Worm (Caenorhabditis elegans) whole organism, dauer: ENCODE measurements around the gene pals-23.
"Not testable (repeated sequence)": the region's sequence is repeated elsewhere in the genome, so short reads cannot be mapped to it uniquely, and the experiment has no call there.

Experiments used
- unc-62 ChIP-seq: sonication (generic microtip); optimal IDR thresholded peaks from 2 replicates; lab custom pipeline; 2017; ENCODE audit warnings: missing biosample characterization, missing genetic modification reagents, missing genetic modification characterization

pals-23 gene

ce11 chrIII:124478-124877, at the start of gene pals-23:
pals-23 (plus strand) TSS chrIII:124778.
- no peak for TF ChIP-seq unc-62 (GFP tag; lab: Kevin White, UChicago)

DNA sequence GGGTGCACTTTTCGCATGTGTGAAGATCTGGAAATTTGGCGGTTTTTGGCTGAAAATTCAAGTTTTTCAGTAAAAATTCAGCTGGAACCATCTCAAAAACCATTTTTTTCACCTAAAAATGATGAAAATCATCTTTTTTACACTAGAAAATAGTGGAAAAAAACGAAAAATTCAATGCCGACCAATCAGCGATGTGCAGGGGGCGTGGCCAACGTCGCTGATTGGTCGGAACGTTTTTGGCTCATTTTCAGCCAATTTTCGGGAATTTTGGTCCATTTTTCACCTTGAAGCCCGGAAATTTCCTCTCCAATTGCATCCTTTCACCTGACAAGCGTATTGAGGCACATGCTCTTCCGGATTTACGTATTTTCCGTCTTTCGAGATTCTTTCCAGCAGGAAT, 40.2 kb upstream of the pals-23 start:
- no peak for TF ChIP-seq unc-62 (GFP tag; lab: Kevin White, UChicago)

ce11 chrIII:86316-86715, 38.3 kb upstream of the pals-23 start, which contains the start of gene attf-3:
attf-3 (minus strand) TSS chrIII:86384.
- no peak for TF ChIP-seq unc-62 (GFP tag; lab: Kevin White, UChicago)

- no peak for TF ChIP-seq unc-62 (GFP tag; lab: Kevin White, UChicago)
Measured at ce11 chrIII:87183-87582, 37.4 kb upstream of the pals-23 start, which contains the start of the genes F54C4.4 and mrpl-40. F54C4.4 (minus strand) TSS chrIII:87381. mrpl-40 (plus strand) TSS chrIII:87559.

- TF ChIP-seq unc-62 (GFP tag; lab: Kevin White, UChicago): no peak
Measured at ce11 chrIII:89155-89554, 35.4 kb upstream of the pals-23 start.

DNA sequence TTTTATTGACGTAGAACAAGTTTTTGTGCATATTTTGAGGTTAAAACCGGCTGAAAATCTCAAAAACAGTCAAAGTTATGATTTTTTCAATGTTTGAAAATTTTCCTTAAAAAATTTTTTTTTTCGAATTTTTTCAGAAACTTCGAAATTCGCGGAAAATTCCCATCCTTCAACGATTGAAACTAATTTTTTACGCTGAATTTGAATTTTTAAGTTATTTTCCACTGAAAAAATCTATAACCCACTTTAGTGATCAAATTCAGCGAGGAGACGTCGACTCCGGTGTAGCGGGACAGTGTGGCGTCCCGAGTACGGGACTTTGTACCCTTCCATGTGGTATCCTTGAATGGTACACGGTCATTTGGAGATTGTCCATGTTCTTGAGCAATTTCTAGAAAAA, 32.3 kb upstream of the pals-23 start:
- no peak for TF ChIP-seq unc-62 (GFP tag; lab: Kevin White, UChicago)

ce11 chrIII:94759-95330, 29.7 kb upstream of the pals-23 start, which contains the start of gene pat-4:
pat-4 (minus strand) TSS chrIII:94809.
- no peak for TF ChIP-seq unc-62 (GFP tag; lab: Kevin White, UChicago)

ce11 chrIII:96196-96595, 28.4 kb upstream of the pals-23 start:
- no peak for TF ChIP-seq unc-62 (GFP tag; lab: Kevin White, UChicago)

DNA sequence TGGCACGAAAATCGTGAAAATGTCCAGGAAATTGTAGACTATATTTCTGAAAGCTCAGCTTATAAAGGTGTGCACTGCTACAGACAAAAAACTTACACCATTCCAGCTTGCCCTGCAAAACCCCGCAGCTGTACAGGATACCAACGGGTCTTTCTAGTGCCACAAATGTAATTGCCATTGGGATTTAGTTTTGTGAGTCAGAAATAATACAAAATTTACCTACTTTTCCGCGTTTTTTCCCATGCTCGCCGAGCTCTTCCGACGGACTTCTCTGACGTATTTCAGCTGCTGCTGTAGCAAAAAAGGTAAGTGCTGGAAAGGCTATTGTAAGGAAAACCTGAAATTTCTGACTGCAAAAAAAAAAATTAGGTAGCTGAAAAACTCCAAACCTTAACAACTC, 27.6 kb upstream of the pals-23 start, which contains the start of gene C29F9.8:
C29F9.8 (minus strand) TSS at position 101 of the 400 bp plus-strand sequence.
- not testable (repeated sequence) for TF ChIP-seq unc-62 (GFP tag; lab: Kevin White, UChicago)

DNA sequence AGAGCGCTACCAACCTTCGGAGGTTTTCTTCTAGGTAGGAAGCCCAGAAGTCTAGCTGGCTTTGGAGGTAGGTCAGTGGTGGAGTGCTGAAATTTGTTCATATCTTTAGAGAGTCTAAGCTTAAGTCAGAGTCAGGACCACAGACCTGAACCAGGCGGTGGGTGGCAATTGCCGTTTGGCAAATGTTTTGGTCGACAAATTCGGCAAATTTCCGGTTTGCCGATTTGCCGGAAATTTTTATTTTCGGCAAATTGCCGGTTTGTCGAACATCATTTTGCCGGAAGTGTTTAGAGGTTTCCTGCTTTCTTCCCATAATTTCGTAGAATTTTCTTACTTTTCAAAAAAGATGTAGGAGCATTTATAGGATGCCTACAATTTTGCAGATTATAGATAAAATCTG, 25.8 kb upstream of the pals-23 start, which contains the start of gene C29F9.9:
C29F9.9 (minus strand) TSS at position 101 of the 400 bp plus-strand sequence.
- not testable (repeated sequence) for TF ChIP-seq unc-62 (GFP tag; lab: Kevin White, UChicago)

ce11 chrIII:114603-115002, 10.0 kb upstream of the pals-23 start, which contains the start of gene C29F9.6:
C29F9.6 (plus strand) TSS chrIII:114903.
- no peak for TF ChIP-seq unc-62 (GFP tag; lab: Kevin White, UChicago)

- no peak for TF ChIP-seq unc-62 (GFP tag; lab: Kevin White, UChicago)
Measured at ce11 chrIII:117210-117609, 7.4 kb upstream of the pals-23 start, which contains the start of gene C29F9.5. C29F9.5 (plus strand) TSS chrIII:117510.

- TF ChIP-seq unc-62 (GFP tag; lab: Kevin White, UChicago): no peak
Measured at ce11 chrIII:117857-118256, 6.7 kb upstream of the pals-23 start.

DNA sequence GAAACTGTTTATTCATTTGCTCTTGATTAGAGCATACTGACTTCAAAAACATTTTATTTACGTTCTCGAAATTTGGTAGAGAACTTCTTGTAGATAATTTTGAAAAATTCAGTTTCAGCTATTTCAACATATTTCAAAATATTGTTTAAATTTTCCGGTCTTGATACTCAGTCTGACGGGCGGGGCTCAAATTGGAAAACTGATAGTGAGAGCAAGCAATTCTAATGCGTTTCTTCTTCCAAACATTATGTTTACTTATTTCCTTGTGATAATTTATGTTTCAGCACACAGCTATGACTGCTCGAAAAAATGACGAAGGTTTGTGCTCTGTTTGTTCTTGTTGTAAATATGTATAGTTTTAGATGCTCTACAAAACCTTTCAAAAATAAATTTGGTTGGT, 4.4 kb upstream of the pals-23 start, which contains the start of gene pals-24:
pals-24 (plus strand) TSS at position 237 of the 400 bp plus-strand sequence.
- no peak for TF ChIP-seq unc-62 (GFP tag; lab: Kevin White, UChicago)

- not testable (repeated sequence) for TF ChIP-seq unc-62 (GFP tag; lab: Kevin White, UChicago)
Measured at ce11 chrIII:121983-122449, 2.6 kb upstream of the pals-23 start, which contains the start of gene C29F9.12. C29F9.12 (minus strand) TSS chrIII:122033.

DNA sequence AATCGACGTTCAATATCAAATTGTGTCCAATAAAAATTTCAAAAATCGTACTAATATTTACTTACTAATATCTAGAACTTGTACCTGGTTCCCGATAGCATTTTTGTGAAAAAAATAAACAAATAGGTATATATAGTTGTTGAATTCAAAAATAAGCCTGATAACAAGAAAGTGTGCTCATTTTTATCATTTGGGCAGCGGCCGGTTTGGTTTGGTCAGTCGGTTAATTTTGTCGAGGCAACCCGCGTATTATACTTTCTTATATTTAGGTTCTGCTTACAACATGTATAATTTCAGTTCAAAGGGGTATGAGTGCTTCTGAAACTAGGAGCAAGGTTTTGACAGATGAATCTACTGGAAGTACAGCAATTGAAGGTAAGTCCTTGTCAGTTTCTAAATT, 6.1 kb downstream of the pals-23 start, which contains the start of the genes nhr-280 and C29F9.2:
nhr-280 (minus strand) TSS at position 101 of the 400 bp plus-strand sequence.
C29F9.2 (plus strand) TSS at position 298 of the 400 bp plus-strand sequence.
- TF ChIP-seq unc-62 (GFP tag; lab: Kevin White, UChicago): no peak
